Fruit fly (Drosophila melanogaster): Measurements from ENCODE around the gene CG7377.

dm6 chr3L:11550359-11551056 is 39.0 kb upstream of the CG7377 start:
- TF ChIP-seq CG14711 (tag; optimal IDR thresholded peaks at IDR 0.05) (no peak), CG33017 (tag; optimal IDR thresholded peaks at IDR 0.05) (no peak), Hr96 (GFP tag; optimal IDR thresholded peaks at IDR 0.05) (no peak), Clk (GFP tag; optimal IDR thresholded peaks at IDR 0.05) (no peak), pad (GFP tag; optimal IDR thresholded peaks at IDR 0.05) (no peak), cic (GFP tag; optimal IDR thresholded peaks at IDR 0.05) (no peak), CG7101 (tag; optimal IDR thresholded peaks at IDR 0.05) (no peak), CG1620 (GFP tag; optimal IDR thresholded peaks at IDR 0.05) (no peak), kay (GFP tag; ENCODE audit: borderline replicate concordance) (no peak), CG11617 (GFP tag; optimal IDR thresholded peaks at IDR 0.05) (no peak)

Data from whole organism, adult.